Fruit fly (Drosophila melanogaster) whole organism, embryonic: ENCODE data around the gene Prosalpha3T.

ENCODE experiments used
- Asciz ChIP-seq: fragments of 200-800 bp; sonication (Bioruptor generic); optimal IDR thresholded peaks from 2 replicates; lab custom pipeline; 2017; ENCODE audit warnings: missing biosample characterization, mild to moderate bottlenecking, missing genetic modification characterization, missing genetic modification reagents
- Awh ChIP-seq: fragments of 200-800 bp; sonication (Bioruptor generic); IDR thresholded peaks from 2 replicates; pipeline ENCODE4, ENCODE4 v1.3.6; 2022; ENCODE audit warnings: missing biosample characterization, missing genetic modification characterization
- BtbVII ChIP-seq: fragments of 200-800 bp; sonication (Bioruptor generic); optimal IDR thresholded peaks from 3 replicates; lab custom pipeline; 2017; ENCODE audit warnings: missing biosample characterization, mild to moderate bottlenecking, missing genetic modification characterization
- CG11085 ChIP-seq: fragments of 200-800 bp; sonication (Bioruptor generic); IDR thresholded peaks from 2 replicates; pipeline ENCODE4 v1.3.6; 2022; ENCODE audit warnings: missing biosample characterization, missing genetic modification characterization
- CG13123 ChIP-seq: fragments of 200-800 bp; sonication (Bioruptor generic); optimal IDR thresholded peaks from 2 replicates; lab custom pipeline; 2016; ENCODE audit warnings: missing biosample characterization, missing genetic modification characterization
- CG13296 ChIP-seq: fragments of 200-800 bp; sonication (Bioruptor generic); optimal IDR thresholded peaks from 3 replicates; lab custom pipeline; 2018; ENCODE audit warnings: missing biosample characterization, mild to moderate bottlenecking, missing genetic modification characterization
- CG13424 ChIP-seq: fragments of 200-800 bp; sonication (Bioruptor generic); optimal IDR thresholded peaks from 2 replicates; lab custom pipeline; 2019; ENCODE audit warnings: missing biosample characterization, mild to moderate bottlenecking, missing genetic modification characterization, moderate library complexity
- CG13894 ChIP-seq: fragments of 200-800 bp; sonication (Bioruptor generic); optimal IDR thresholded peaks from 3 replicates; lab custom pipeline; 2018; ENCODE audit warnings: missing biosample characterization, mild to moderate bottlenecking, missing genetic modification characterization, moderate library complexity
- CG14441 ChIP-seq: fragments of 200-800 bp; sonication (Bioruptor generic); IDR thresholded peaks from 2 replicates; pipeline ENCODE4 v1.3.6; 2022; ENCODE audit warnings: missing biosample characterization, missing genetic modification characterization
- CG14667 ChIP-seq: fragments of 200-800 bp; sonication (Bioruptor generic); IDR thresholded peaks from 2 replicates; pipeline ENCODE4 v1.3.6; 2022; ENCODE audit warnings: missing biosample characterization, missing genetic modification characterization
- CG16863 ChIP-seq: fragments of 200-800 bp; sonication (Bioruptor generic); optimal IDR thresholded peaks from 3 replicates; lab custom pipeline; 2016; ENCODE audit warnings: missing biosample characterization, missing genetic modification characterization
- CG17568 ChIP-seq: fragments of 200-800 bp; sonication (Bioruptor generic); optimal IDR thresholded peaks from 2 replicates; lab custom pipeline; 2018; ENCODE audit warnings: missing biosample characterization, mild to moderate bottlenecking, missing genetic modification characterization, moderate library complexity
- CG17912 ChIP-seq: fragments of 200-800 bp; sonication (Bioruptor generic); optimal IDR thresholded peaks from 2 replicates; lab custom pipeline; 2018; ENCODE audit warnings: missing biosample characterization, mild to moderate bottlenecking, missing genetic modification characterization
- CG2678 ChIP-seq: fragments of 200-800 bp; sonication (Bioruptor generic); optimal IDR thresholded peaks from 3 replicates; lab custom pipeline; 2019; ENCODE audit warnings: missing biosample characterization, mild to moderate bottlenecking, missing genetic modification characterization, moderate library complexity
- CG3065 ChIP-seq: fragments of 200-800 bp; sonication (Bioruptor generic); optimal IDR thresholded peaks from 2 replicates; lab custom pipeline; 2016; ENCODE audit warnings: missing biosample characterization, missing genetic modification characterization
- CG4424 ChIP-seq: fragments of 200-800 bp; sonication (Bioruptor generic); optimal IDR thresholded peaks from 3 replicates; lab custom pipeline; 2016; ENCODE audit warnings: missing biosample characterization, missing genetic modification characterization
- CG4730 ChIP-seq: fragments of 200-800 bp; sonication (Bioruptor generic); IDR thresholded peaks from 2 replicates; pipeline ENCODE4 v1.3.6; 2022; ENCODE audit warnings: missing biosample characterization, missing genetic modification characterization
- CG6683 ChIP-seq: fragments of 200-800 bp; sonication (Bioruptor generic); optimal IDR thresholded peaks from 2 replicates; lab custom pipeline; 2017; ENCODE audit warnings: missing biosample characterization, mild to moderate bottlenecking, missing genetic modification characterization, missing genetic modification reagents
- CG6765 ChIP-seq: fragments of 200-800 bp; sonication (Bioruptor generic); optimal IDR thresholded peaks from 3 replicates; lab custom pipeline; 2017; ENCODE audit warnings: missing biosample characterization, mild to moderate bottlenecking, missing genetic modification characterization
- CG6854 ChIP-seq: fragments of 200-800 bp; sonication (Bioruptor generic); optimal IDR thresholded peaks from 3 replicates; lab custom pipeline; 2017; ENCODE audit warnings: missing biosample characterization, mild to moderate bottlenecking, missing genetic modification characterization
- CG7839 ChIP-seq: fragments of 200-800 bp; sonication (Bioruptor generic); optimal IDR thresholded peaks from 3 replicates; lab custom pipeline; 2018; ENCODE audit warnings: missing biosample characterization, mild to moderate bottlenecking, missing genetic modification characterization, moderate library complexity
- CG8290 ChIP-seq, 3 experiments: fragments of 200-800 bp; sonication (Bioruptor generic); optimal IDR thresholded peaks; 2 replicates each; lab custom pipeline; 2016 to 2019; ENCODE audit warnings: missing biosample characterization in 3 of 3, missing genetic modification characterization in 3 of 3, mild to moderate bottlenecking in 2 of 3, moderate library complexity in 1 of 3
- CG9727 ChIP-seq: fragments of 200-800 bp; sonication (Bioruptor generic); optimal IDR thresholded peaks from 3 replicates; lab custom pipeline; 2017; ENCODE audit warnings: missing biosample characterization, mild to moderate bottlenecking, missing genetic modification characterization
- CTCF ChIP-seq: fragments of 200-800 bp; sonication (Bioruptor generic); optimal IDR thresholded peaks from 2 replicates; lab custom pipeline; 2017; ENCODE audit warnings: missing biosample characterization, mild to moderate bottlenecking, missing genetic modification characterization, moderate library complexity
- CrebB ChIP-seq: fragments of 200-800 bp; sonication (Bioruptor generic); optimal IDR thresholded peaks from 3 replicates; lab custom pipeline; 2018; ENCODE audit warnings: missing biosample characterization, mild to moderate bottlenecking, missing genetic modification characterization
- Fer1 ChIP-seq: fragments of 200-800 bp; sonication (Bioruptor generic); optimal IDR thresholded peaks from 2 replicates; lab custom pipeline; 2017; ENCODE audit warnings: missing biosample characterization, mild to moderate bottlenecking, missing genetic modification characterization
- Gug ChIP-seq: fragments of 200-800 bp; sonication (Bioruptor generic); IDR thresholded peaks from 4 replicates; pipeline ENCODE4 v1.3.6; 2022; ENCODE audit warnings: missing biosample characterization, missing genetic modification characterization
- Hr39 ChIP-seq: fragments of >200 bp; optimal IDR thresholded peaks from 2 replicates; lab custom pipeline; 2017
- Nf-YA ChIP-seq: fragments of 200-800 bp; sonication (Bioruptor generic); IDR thresholded peaks from 2 replicates; pipeline ENCODE4 v1.3.6; 2022; ENCODE audit warnings: missing biosample characterization, missing genetic modification characterization
- Nf-YC ChIP-seq: fragments of 200-800 bp; optimal IDR thresholded peaks from 3 replicates; lab custom pipeline; 2019; ENCODE audit warnings: missing biosample characterization, mild to moderate bottlenecking, missing genetic modification characterization, moderate library complexity
- Oaz ChIP-seq: fragments of 200-800 bp; sonication (Bioruptor generic); IDR thresholded peaks from 2 replicates; pipeline ENCODE4 v1.3.6; 2022; ENCODE audit warnings: missing biosample characterization, missing genetic modification characterization
- Rfx ChIP-seq: fragments of 200-800 bp; sonication (Bioruptor generic); IDR thresholded peaks from 2 replicates; pipeline ENCODE4 v1.3.6; 2022; ENCODE audit warnings: missing biosample characterization, missing genetic modification characterization
- Xbp1 ChIP-seq: fragments of 200-800 bp; sonication (Bioruptor generic); optimal IDR thresholded peaks from 3 replicates; lab custom pipeline; 2016; ENCODE audit warnings: missing biosample characterization, mild to moderate bottlenecking, missing genetic modification characterization
- al ChIP-seq: fragments of 200-800 bp; sonication (Bioruptor generic); IDR thresholded peaks from 2 replicates; pipeline ENCODE4 v1.3.6; 2022; ENCODE audit warnings: missing biosample characterization, missing genetic modification characterization
- bcd ChIP-seq: fragments of 200-800 bp; sonication (Bioruptor generic); optimal IDR thresholded peaks from 2 replicates; lab custom pipeline; 2017; ENCODE audit warnings: missing biosample characterization, mild to moderate bottlenecking, missing genetic modification characterization
- chn ChIP-seq: fragments of 200-800 bp; sonication (Bioruptor generic); optimal IDR thresholded peaks from 2 replicates; lab custom pipeline; 2016; ENCODE audit warnings: missing biosample characterization, missing genetic modification characterization
- cwo ChIP-seq: fragments of 200-800 bp; sonication (Bioruptor generic); optimal IDR thresholded peaks from 3 replicates; lab custom pipeline; 2017; ENCODE audit warnings: missing biosample characterization, missing genetic modification characterization, mild to moderate bottlenecking, moderate library complexity, missing genetic modification reagents
- emc ChIP-seq: fragments of 200-800 bp; sonication (Bioruptor generic); optimal IDR thresholded peaks from 2 replicates; lab custom pipeline; 2016; ENCODE audit warnings: missing biosample characterization, missing genetic modification characterization
- kah ChIP-seq: fragments of 200-800 bp; sonication (Bioruptor generic); optimal IDR thresholded peaks from 2 replicates; lab custom pipeline; 2018; ENCODE audit warnings: missing biosample characterization, mild to moderate bottlenecking, missing genetic modification characterization
- kni ChIP-seq: fragments of 200-800 bp; sonication (Bioruptor generic); optimal IDR thresholded peaks from 3 replicates; lab custom pipeline; 2017; ENCODE audit warnings: mild to moderate bottlenecking, missing biosample characterization, missing genetic modification reagents, missing genetic modification characterization
- lilli ChIP-seq: fragments of 200-800 bp; sonication (Bioruptor generic); optimal IDR thresholded peaks from 3 replicates; lab custom pipeline; 2016; ENCODE audit warnings: missing biosample characterization, missing genetic modification characterization
- mam ChIP-seq: fragments of 200-800 bp; sonication (Bioruptor generic); optimal IDR thresholded peaks from 3 replicates; lab custom pipeline; 2016; ENCODE audit warnings: missing biosample characterization, missing genetic modification characterization
- mirr ChIP-seq: fragments of 200-800 bp; sonication (Bioruptor generic); optimal IDR thresholded peaks from 3 replicates; lab custom pipeline; 2018; ENCODE audit warnings: missing biosample characterization, mild to moderate bottlenecking, missing genetic modification characterization
- odd ChIP-seq: fragments of 200-800 bp; sonication (Bioruptor generic); optimal IDR thresholded peaks from 2 replicates; lab custom pipeline; 2017; ENCODE audit warnings: missing biosample characterization, mild to moderate bottlenecking, missing genetic modification characterization
- onecut ChIP-seq: fragments of 200-800 bp; sonication (Bioruptor generic); IDR thresholded peaks from 2 replicates; pipeline ENCODE4 v1.3.6; 2022; ENCODE audit warnings: missing biosample characterization, missing genetic modification characterization
- p53 ChIP-seq: fragments of 200-800 bp; sonication (Bioruptor generic); optimal IDR thresholded peaks from 2 replicates; lab custom pipeline; 2016; ENCODE audit warnings: missing biosample characterization, missing genetic modification characterization
- seq ChIP-seq: fragments of 200-800 bp; sonication (Bioruptor generic); IDR thresholded peaks from 2 replicates; pipeline ENCODE4 v1.3.6; 2022; ENCODE audit warnings: missing biosample characterization, missing genetic modification characterization
- sob ChIP-seq: fragments of 200-800 bp; sonication (Bioruptor generic); IDR thresholded peaks from 2 replicates; pipeline ENCODE4 v1.3.6; 2022; ENCODE audit warnings: missing biosample characterization, missing genetic modification characterization
- tin ChIP-seq: fragments of 200-800 bp; sonication (Bioruptor generic); optimal IDR thresholded peaks from 3 replicates; lab custom pipeline; 2016; ENCODE audit warnings: missing biosample characterization, missing genetic modification characterization
- vvl ChIP-seq: fragments of 200-800 bp; sonication (Bioruptor generic); IDR thresholded peaks from 2 replicates; pipeline ENCODE4 v1.3.6; 2022; ENCODE audit warnings: missing biosample characterization, missing genetic modification characterization
- zf30C ChIP-seq: fragments of 200-800 bp; sonication (Bioruptor generic); optimal IDR thresholded peaks from 3 replicates; lab custom pipeline; 2018; ENCODE audit warnings: missing biosample characterization, mild to moderate bottlenecking, missing genetic modification characterization
- zfh1 ChIP-seq: fragments of 200-800 bp; sonication (Bioruptor generic); IDR thresholded peaks from 3 replicates; pipeline ENCODE4 v1.3.6; 2022; ENCODE audit warnings: missing biosample characterization, missing genetic modification characterization

Gene Prosalpha3T

DNA sequence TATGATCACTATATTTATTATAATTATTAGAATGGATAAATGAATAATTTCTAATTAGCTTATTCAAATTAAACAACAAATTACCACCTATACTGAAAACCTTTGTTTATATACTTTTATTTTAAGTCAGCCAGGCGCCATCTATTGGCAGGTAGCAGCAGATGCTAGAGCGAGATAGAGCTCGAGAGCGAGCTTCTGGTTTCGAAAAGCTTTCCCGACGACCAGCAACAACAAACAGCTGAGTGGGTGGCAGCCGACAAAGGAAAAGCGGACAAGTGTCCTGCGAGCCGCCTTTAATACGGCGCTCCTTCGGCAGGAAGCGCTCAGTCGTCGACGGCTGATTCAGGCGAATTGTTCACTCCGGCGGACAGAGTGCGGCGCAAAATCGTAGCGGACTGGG is 10.8 kb upstream of the Prosalpha3T start, which contains the start of gene Gycbeta100B (continued):
- TF ChIP-seq CG13296, result peak; percentile 59
- TF ChIP-seq CG4424, result peak; percentile 56
- TF ChIP-seq bcd (GFP tag; lab: Kevin White, UChicago), result peak; percentile 28
- TF ChIP-seq lilli (GFP tag; lab: Kevin White, UChicago), result peak; percentile 16
- peak; percentile 15 for TF ChIP-seq CG17568 (GFP tag; lab: Kevin White, UChicago)
- TF ChIP-seq Asciz, result peak; percentile 29
- TF ChIP-seq CG16863 (GFP tag; lab: Kevin White, UChicago), result no peak
- peak; percentile 40; the same call in 1 of the 2 replicates for TF ChIP-seq seq
- peak; percentile 40 for TF ChIP-seq odd (GFP tag; lab: Kevin White, UChicago)
- peak; percentile 19 for TF ChIP-seq Nf-YC
- no peak for TF ChIP-seq CrebB
- TF ChIP-seq CG13424, result peak; percentile 40
- no peak for TF ChIP-seq emc
- TF ChIP-seq CG2678 (tag; lab: Kevin White, UChicago), result peak; percentile 41
- TF ChIP-seq Oaz (GFP tag; lab: Robert Waterston, UW), result no peak
- TF ChIP-seq sob (GFP tag; lab: Robert Waterston, UW), result 0 out of 2 replicates have a peak, but pooled peaks have one; percentile 29
- TF ChIP-seq al, result no peak
- peak; percentile 39 for TF ChIP-seq tin (GFP tag; lab: Kevin White, UChicago)
- no peak for TF ChIP-seq zf30C
- no peak for TF ChIP-seq CG3065 (GFP tag; lab: Kevin White, UChicago)
- TF ChIP-seq CG6765 (GFP tag; lab: Kevin White, UChicago), result peak; percentile 80
- TF ChIP-seq CG6683 (GFP tag; lab: Kevin White, UChicago), result peak; percentile 15
- peak; percentile 44 for TF ChIP-seq Xbp1 (GFP tag; lab: Kevin White, UChicago)
- TF ChIP-seq CG13894 (tag; lab: Kevin White, UChicago), result peak; percentile 3
- peak; percentile 23 for TF ChIP-seq CG17912 (GFP tag; lab: Kevin White, UChicago)
- no peak for TF ChIP-seq CG14667 (GFP tag; lab: Robert Waterston, UW)
- no peak for TF ChIP-seq zfh1 (GFP tag; lab: Robert Waterston, UW)
- TF ChIP-seq mam, result no peak
- TF ChIP-seq Fer1, result peak; percentile 76
- peak; percentile 66 for TF ChIP-seq BtbVII
- TF ChIP-seq Awh (GFP tag; lab: Robert Waterston, UW), result no peak
- TF ChIP-seq CG14441 (GFP tag; lab: Robert Waterston, UW), result 0 out of 2 replicates have a peak, but pooled peaks have one; percentile 9
- TF ChIP-seq vvl (GFP tag; lab: Robert Waterston, UW), result peak; percentile 24; the same call in 1 of the 2 replicates
- no peak for TF ChIP-seq CG4730
- TF ChIP-seq Rfx (GFP tag; lab: Robert Waterston, UW), result peak; percentile 60
- no peak for TF ChIP-seq CG13123 (GFP tag; lab: Kevin White, UChicago)
- TF ChIP-seq CG9727, result no peak
- no peak for TF ChIP-seq Gug (GFP tag; lab: Robert Waterston, UW)
- peak; percentile 49 for TF ChIP-seq CG7839 (tag; lab: Kevin White, UChicago)
- TF ChIP-seq chn, result peak; percentile 13
- TF ChIP-seq kni, result no peak
- TF ChIP-seq cwo (GFP tag; lab: Kevin White, UChicago), result peak; percentile 14
- peak; percentile 64 for TF ChIP-seq kah (GFP tag; lab: Kevin White, UChicago)
- peak; percentile 92 for TF ChIP-seq CTCF (GFP tag; lab: Kevin White, UChicago)
- TF ChIP-seq Hr39 (lab: Kevin White, UChicago), result no peak
- 0 out of 2 replicates have a peak, but pooled peaks have one; percentile 11 for TF ChIP-seq Nf-YA
- TF ChIP-seq CG8290 (GFP tag; optimal IDR thresholded peaks at IDR 0.05; lab: Kevin White, UChicago), result no peak
- peak in 1 of 2 experiments; percentile 44 for TF ChIP-seq CG8290 (tag; optimal IDR thresholded peaks at IDR 0.05; lab: Kevin White, UChicago)
- TF ChIP-seq mirr (GFP tag; lab: Kevin White, UChicago), result peak; percentile 71
- TF ChIP-seq CG11085 (GFP tag; lab: Robert Waterston, UW), result no peak
- TF ChIP-seq onecut, result peak; percentile 64
- peak; percentile 66 for TF ChIP-seq CG6854 (GFP tag; lab: Kevin White, UChicago)
- no peak for TF ChIP-seq p53
